Fruit fly (Drosophila melanogaster) whole organism, adult: ENCODE results near the gene Jon99Ciii.
A peak's percentile ranks its signal among the peaks of the same experiment; 100 is the strongest.

Experiments used
- CG11617 ChIP-seq: fragments of 200-800 bp; sonication (Bioruptor generic); optimal IDR thresholded peaks from 2 replicates; lab custom pipeline; 2017; ENCODE audit warnings: mild to moderate bottlenecking, missing biosample characterization, missing genetic modification reagents, missing genetic modification characterization
- CG12768 ChIP-seq: fragments of 200-800 bp; sonication (Bioruptor generic); optimal IDR thresholded peaks from 2 replicates; lab custom pipeline; 2017; ENCODE audit warnings: missing biosample characterization, missing genetic modification characterization, mild to moderate bottlenecking, moderate library complexity, missing genetic modification reagents
- CG14711 ChIP-seq: fragments of 200-800 bp; sonication (Bioruptor generic); optimal IDR thresholded peaks from 2 replicates; lab custom pipeline; 2018; ENCODE audit warnings: missing biosample characterization, mild to moderate bottlenecking, missing genetic modification characterization, moderate library complexity
- CG1620 ChIP-seq: fragments of 200-800 bp; sonication (Bioruptor generic); optimal IDR thresholded peaks from 2 replicates; lab custom pipeline; 2016; ENCODE audit warnings: missing biosample characterization, missing genetic modification characterization
- CG33017 ChIP-seq: fragments of 200-800 bp; sonication (Bioruptor generic); optimal IDR thresholded peaks from 2 replicates; lab custom pipeline; 2018; ENCODE audit warnings: missing biosample characterization, mild to moderate bottlenecking, missing genetic modification characterization, moderate library complexity
- CG5204 ChIP-seq: fragments of 200-800 bp; sonication (Bioruptor generic); optimal IDR thresholded peaks from 2 replicates; lab custom pipeline; 2016; ENCODE audit warnings: missing biosample characterization, missing genetic modification characterization
- CG7045 ChIP-seq: fragments of 200-800 bp; sonication (Bioruptor generic); optimal IDR thresholded peaks from 2 replicates; lab custom pipeline; 2017; ENCODE audit warnings: missing biosample characterization, mild to moderate bottlenecking, missing genetic modification characterization
- CG7101 ChIP-seq: fragments of 200-800 bp; sonication (Bioruptor generic); optimal IDR thresholded peaks from 2 replicates; lab custom pipeline; 2018; ENCODE audit warnings: missing biosample characterization, mild to moderate bottlenecking, missing genetic modification characterization, moderate library complexity
- Clk ChIP-seq: fragments of 200-800 bp; sonication (Bioruptor generic); optimal IDR thresholded peaks from 2 replicates; lab custom pipeline; 2017; ENCODE audit warnings: missing biosample characterization, missing genetic modification characterization
- Crg-1 ChIP-seq: fragments of 200-800 bp; sonication (Bioruptor generic); optimal IDR thresholded peaks from 2 replicates; lab custom pipeline; 2016; ENCODE audit warnings: missing biosample characterization, missing genetic modification characterization
- Hr96 ChIP-seq: fragments of 200-800 bp; sonication (Bioruptor generic); optimal IDR thresholded peaks from 2 replicates; lab custom pipeline; 2016; ENCODE audit warnings: missing biosample characterization, missing genetic modification characterization
- Mnt ChIP-seq: fragments of 200-800 bp; sonication (Bioruptor generic); optimal IDR thresholded peaks from 2 replicates; lab custom pipeline; 2016; ENCODE audit warnings: missing biosample characterization, mild to moderate bottlenecking, missing genetic modification characterization
- bab1 ChIP-seq: fragments of 200-800 bp; sonication (Bioruptor generic); optimal IDR thresholded peaks from 3 replicates; lab custom pipeline; 2019; ENCODE audit warnings: missing biosample characterization, mild to moderate bottlenecking, missing genetic modification characterization, moderate library complexity
- cic ChIP-seq: fragments of 200-800 bp; sonication (Bioruptor generic); optimal IDR thresholded peaks from 2 replicates; lab custom pipeline; 2017; ENCODE audit warnings: missing biosample characterization, mild to moderate bottlenecking, missing genetic modification characterization, moderate library complexity
- cnc ChIP-seq, 2 experiments: fragments of >200 bp; optimal IDR thresholded peaks; 2 replicates each; lab custom pipeline; 2017
- kay ChIP-seq: fragments of 200-800 bp; sonication (Bioruptor generic); peaks from one replicate; lab custom pipeline; 2016; ENCODE audit warnings: missing biosample characterization, missing genetic modification characterization, borderline replicate concordance
- ovo ChIP-seq: fragments of 200-800 bp; sonication (Bioruptor generic); optimal IDR thresholded peaks from 2 replicates; lab custom pipeline; 2016; ENCODE audit warnings: missing biosample characterization, missing genetic modification characterization
- pad ChIP-seq: fragments of 200-800 bp; sonication (Bioruptor generic); optimal IDR thresholded peaks from 3 replicates; lab custom pipeline; 2017; ENCODE audit warnings: missing biosample characterization, missing genetic modification characterization, mild to moderate bottlenecking, moderate library complexity, missing genetic modification reagents
- tj ChIP-seq: fragments of 200-800 bp; sonication (Bioruptor generic); optimal IDR thresholded peaks from 3 replicates; lab custom pipeline; 2017; ENCODE audit warnings: missing biosample characterization, mild to moderate bottlenecking, missing genetic modification characterization, moderate library complexity
- toe ChIP-seq: fragments of 200-800 bp; sonication (Bioruptor generic); optimal IDR thresholded peaks from 2 replicates; lab custom pipeline; 2016; ENCODE audit warnings: missing biosample characterization, missing genetic modification characterization

Jon99Ciii gene

dm6 chr3R:29894393-29894792 is 27.6 kb upstream of the Jon99Ciii start:
- TF ChIP-seq bab1 (GFP tag; lab: Kevin White, UChicago) (no peak), CG14711 (tag; lab: Kevin White, UChicago) (peak; percentile 13), Crg-1 (no peak), cic (GFP tag; lab: Kevin White, UChicago) (no peak), CG33017 (tag; lab: Kevin White, UChicago) (peak; percentile 2), CG5204 (GFP tag; lab: Kevin White, UChicago) (peak; percentile 16), toe (GFP tag; lab: Kevin White, UChicago) (peak; percentile 3), CG11617 (GFP tag; lab: Kevin White, UChicago) (no peak)

- TF ChIP-seq cic (GFP tag; lab: Kevin White, UChicago) (no peak), toe (GFP tag; lab: Kevin White, UChicago) (no peak), pad (GFP tag; lab: Kevin White, UChicago) (no peak), kay (GFP tag; lab: Kevin White, UChicago) (no peak), Crg-1 (no peak), Hr96 (GFP tag; lab: Kevin White, UChicago) (no peak), cnc (optimal IDR thresholded peaks at IDR 0.05; lab: Kevin White, UChicago) (no peak), Mnt (GFP tag; lab: Kevin White, UChicago) (no peak), CG1620 (no peak), CG5204 (GFP tag; lab: Kevin White, UChicago) (no peak), Clk (GFP tag; lab: Kevin White, UChicago) (no peak), CG7045 (GFP tag; lab: Kevin White, UChicago) (no peak), CG7101 (tag; lab: Kevin White, UChicago) (no peak), tj (no peak), ovo (GFP tag; lab: Kevin White, UChicago) (no peak)
Observed at dm6 chr3R:29898588-29898987, 23.4 kb upstream of the Jon99Ciii start.

- TF ChIP-seq CG12768 (GFP tag; lab: Kevin White, UChicago) (no peak), Mnt (GFP tag; lab: Kevin White, UChicago) (no peak), CG11617 (GFP tag; lab: Kevin White, UChicago) (no peak), CG1620 (no peak), CG5204 (GFP tag; lab: Kevin White, UChicago) (no peak), CG7045 (GFP tag; lab: Kevin White, UChicago) (no peak), Clk (GFP tag; lab: Kevin White, UChicago) (no peak), toe (GFP tag; lab: Kevin White, UChicago) (no peak), kay (GFP tag; lab: Kevin White, UChicago) (no peak), tj (no peak), Hr96 (GFP tag; lab: Kevin White, UChicago) (no peak), CG14711 (tag; lab: Kevin White, UChicago) (no peak)
Observed at dm6 chr3R:29899635-29900034, 22.4 kb upstream of the Jon99Ciii start.

- TF ChIP-seq CG11617 (GFP tag; lab: Kevin White, UChicago), result no peak
- TF ChIP-seq bab1 (GFP tag; lab: Kevin White, UChicago), result peak; percentile 30
Observed at dm6 chr3R:29903775-29904356, 18.1 kb upstream of the Jon99Ciii start, which contains the start of gene CG15517. CG15517 (minus strand) TSS chr3R:29903825.

DNA sequence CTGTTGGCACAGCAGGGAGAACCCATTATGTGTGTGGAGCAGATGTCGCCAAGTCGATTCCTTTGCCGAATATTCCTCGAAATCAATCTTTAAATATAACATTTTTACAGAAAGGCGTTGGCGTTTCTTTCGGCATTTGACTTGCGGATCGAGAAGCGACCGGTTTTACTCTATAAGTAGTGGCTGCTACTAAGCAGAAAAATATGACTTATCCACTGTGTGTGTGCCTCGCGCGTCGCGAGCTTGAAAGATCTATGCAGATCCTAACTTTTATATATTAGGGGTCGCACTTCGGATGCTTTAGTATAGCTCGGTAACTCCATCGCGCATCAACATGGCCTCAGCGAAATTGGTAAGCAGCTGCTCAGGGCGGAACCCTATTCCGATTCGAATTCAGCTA is 16.9 kb upstream of the Jon99Ciii start, which contains the start of gene CG15515:
Gene CG15515, plus strand, starts transcription at position 301 of the 400 bp plus-strand sequence.
- TF ChIP-seq CG7045 (GFP tag; lab: Kevin White, UChicago) (no peak), CG14711 (tag; lab: Kevin White, UChicago) (no peak), CG5204 (GFP tag; lab: Kevin White, UChicago) (no peak), bab1 (GFP tag; lab: Kevin White, UChicago) (no peak), cic (GFP tag; lab: Kevin White, UChicago) (no peak), ovo (GFP tag; lab: Kevin White, UChicago) (no peak)

DNA sequence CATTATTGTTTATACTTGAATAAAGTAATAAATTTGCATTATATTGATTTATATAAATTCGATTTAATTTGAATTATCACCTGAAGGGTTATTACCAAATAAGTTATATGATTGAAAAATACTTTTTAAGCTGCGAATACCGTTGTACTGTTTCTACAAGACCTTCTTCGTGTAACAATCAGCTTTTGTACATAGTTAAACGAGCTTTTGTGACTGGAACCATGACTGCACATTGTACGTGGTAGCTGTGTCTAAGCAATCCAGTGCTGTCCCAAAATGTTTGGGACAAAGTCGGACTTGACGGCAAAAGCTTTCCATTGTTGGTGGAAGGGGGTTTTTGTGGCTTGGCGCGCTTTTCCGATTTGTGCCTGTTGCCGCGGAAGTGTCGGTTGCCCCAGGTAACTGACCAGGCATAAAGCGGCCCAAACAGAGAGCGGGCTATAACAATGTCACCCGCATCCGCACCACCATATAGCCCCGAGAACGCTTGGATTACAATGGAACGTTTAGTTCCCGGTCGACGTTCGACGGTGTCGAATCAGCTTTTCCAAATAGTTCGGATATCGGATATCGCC is 14.3 kb upstream of the Jon99Ciii start, which contains the start of gene CG31036:
Gene CG31036, plus strand, starts transcription at position 507 of the 575 bp plus-strand sequence.
- TF ChIP-seq cic (GFP tag; lab: Kevin White, UChicago) (no peak), tj (no peak), Hr96 (GFP tag; lab: Kevin White, UChicago) (no peak), bab1 (GFP tag; lab: Kevin White, UChicago) (no peak), CG14711 (tag; lab: Kevin White, UChicago) (no peak), CG11617 (GFP tag; lab: Kevin White, UChicago) (no peak), Mnt (GFP tag; lab: Kevin White, UChicago) (no peak), Crg-1 (no peak), ovo (GFP tag; lab: Kevin White, UChicago) (no peak), CG33017 (tag; lab: Kevin White, UChicago) (no peak), Clk (GFP tag; lab: Kevin White, UChicago) (no peak), CG1620 (no peak), CG7101 (tag; lab: Kevin White, UChicago) (no peak), CG7045 (GFP tag; lab: Kevin White, UChicago) (no peak), pad (GFP tag; lab: Kevin White, UChicago) (no peak), CG5204 (GFP tag; lab: Kevin White, UChicago) (no peak)
